Fruit fly (Drosophila melanogaster) whole organism, embryonic: ENCODE results near the gene Hap40.

Experiments used
- Asciz ChIP-seq: fragments of 200-800 bp; sonication (Bioruptor generic); optimal IDR thresholded peaks from 2 replicates; lab custom pipeline; 2017; ENCODE audit warnings: missing biosample characterization, mild to moderate bottlenecking, missing genetic modification characterization, missing genetic modification reagents
- BtbVII ChIP-seq: fragments of 200-800 bp; sonication (Bioruptor generic); optimal IDR thresholded peaks from 3 replicates; lab custom pipeline; 2017; ENCODE audit warnings: missing biosample characterization, mild to moderate bottlenecking, missing genetic modification characterization
- CG10979 ChIP-seq: fragments of 200-800 bp; sonication (Bioruptor generic); optimal IDR thresholded peaks from 2 replicates; lab custom pipeline; 2018; ENCODE audit warnings: missing biosample characterization, mild to moderate bottlenecking, missing genetic modification characterization, moderate library complexity
- CG11456 ChIP-seq: fragments of 200-800 bp; sonication (Bioruptor generic); IDR thresholded peaks from 3 replicates; pipeline ENCODE4 v1.3.6; 2022; ENCODE audit warnings: missing biosample characterization, missing genetic modification characterization
- CG11560 ChIP-seq: fragments of 200-800 bp; sonication (Bioruptor generic); IDR thresholded peaks from 3 replicates; pipeline ENCODE4 v1.3.6; 2022; ENCODE audit warnings: missing biosample characterization, missing genetic modification characterization
- CG12769 ChIP-seq: fragments of 200-800 bp; sonication (Bioruptor generic); optimal IDR thresholded peaks from 2 replicates; lab custom pipeline; 2019; ENCODE audit warnings: missing biosample characterization, mild to moderate bottlenecking, missing genetic modification characterization, moderate library complexity
- CG13775 ChIP-seq: fragments of 200-800 bp; sonication (Bioruptor generic); optimal IDR thresholded peaks from 3 replicates; lab custom pipeline; 2017; ENCODE audit warnings: missing biosample characterization, mild to moderate bottlenecking, missing genetic modification characterization
- CG15073 ChIP-seq: fragments of 200-800 bp; sonication (Bioruptor generic); optimal IDR thresholded peaks from 2 replicates; lab custom pipeline; 2016; ENCODE audit warnings: missing biosample characterization, missing genetic modification characterization
- CG17568 ChIP-seq: fragments of 200-800 bp; sonication (Bioruptor generic); optimal IDR thresholded peaks from 2 replicates; lab custom pipeline; 2018; ENCODE audit warnings: missing biosample characterization, mild to moderate bottlenecking, missing genetic modification characterization, moderate library complexity
- CG17802 ChIP-seq: fragments of 200-800 bp; sonication (Bioruptor generic); optimal IDR thresholded peaks from 2 replicates; lab custom pipeline; 2018; ENCODE audit warnings: missing biosample characterization, mild to moderate bottlenecking, missing genetic modification characterization, moderate library complexity
- CG1832 ChIP-seq: fragments of 200-800 bp; sonication (Bioruptor generic); optimal IDR thresholded peaks from 2 replicates; lab custom pipeline; 2017; ENCODE audit warnings: missing biosample characterization, mild to moderate bottlenecking, missing genetic modification characterization, inconsistent platforms
- CG2712 ChIP-seq: fragments of 200-800 bp; optimal IDR thresholded peaks from 3 replicates; lab custom pipeline; 2019; ENCODE audit warnings: missing biosample characterization, mild to moderate bottlenecking, missing genetic modification characterization, moderate library complexity
- CG2875 ChIP-seq: fragments of 200-800 bp; sonication (Bioruptor generic); optimal IDR thresholded peaks from 2 replicates; lab custom pipeline; 2017; ENCODE audit warnings: missing biosample characterization, mild to moderate bottlenecking, missing genetic modification characterization, missing genetic modification reagents
- CG3065 ChIP-seq: fragments of 200-800 bp; sonication (Bioruptor generic); optimal IDR thresholded peaks from 2 replicates; lab custom pipeline; 2016; ENCODE audit warnings: missing biosample characterization, missing genetic modification characterization
- CG3407 ChIP-seq: fragments of 200-800 bp; sonication (Bioruptor generic); optimal IDR thresholded peaks from 2 replicates; lab custom pipeline; 2018; ENCODE audit warnings: missing biosample characterization, mild to moderate bottlenecking, missing genetic modification characterization
- CG34376 ChIP-seq: fragments of 200-800 bp; sonication (Bioruptor generic); optimal IDR thresholded peaks from 2 replicates; lab custom pipeline; 2018; ENCODE audit warnings: missing biosample characterization, mild to moderate bottlenecking, missing genetic modification characterization
- CG3838 ChIP-seq: fragments of 200-800 bp; sonication (Bioruptor generic); optimal IDR thresholded peaks from 3 replicates; lab custom pipeline; 2016; ENCODE audit warnings: missing biosample characterization, missing genetic modification characterization
- CG4617 ChIP-seq: fragments of 200-800 bp; sonication (Bioruptor generic); optimal IDR thresholded peaks from 3 replicates; lab custom pipeline; 2016; ENCODE audit warnings: missing biosample characterization, missing genetic modification characterization, borderline replicate concordance
- CG6254 ChIP-seq: fragments of 200-800 bp; sonication (Bioruptor generic); optimal IDR thresholded peaks from 3 replicates; lab custom pipeline; 2017; ENCODE audit warnings: mild to moderate bottlenecking, missing biosample characterization, missing genetic modification reagents, missing genetic modification characterization
- CG6654 ChIP-seq: fragments of 200-800 bp; sonication (Bioruptor generic); optimal IDR thresholded peaks from 2 replicates; lab custom pipeline; 2017; ENCODE audit warnings: missing biosample characterization, mild to moderate bottlenecking, missing genetic modification characterization
- CG8388 ChIP-seq: fragments of 200-800 bp; sonication (Bioruptor generic); optimal IDR thresholded peaks from 2 replicates; lab custom pipeline; 2019; ENCODE audit warnings: missing biosample characterization, mild to moderate bottlenecking, missing genetic modification characterization, moderate library complexity
- CG8765 ChIP-seq: fragments of 200-800 bp; sonication (Bioruptor generic); IDR thresholded peaks from 2 replicates; pipeline ENCODE4 v1.3.6; 2022; ENCODE audit warnings: missing biosample characterization, missing genetic modification characterization
- CG8924 ChIP-seq: fragments of 200-800 bp; optimal IDR thresholded peaks from 3 replicates; lab custom pipeline; 2019; ENCODE audit warnings: missing biosample characterization, mild to moderate bottlenecking, missing genetic modification characterization, moderate library complexity
- CG9437 ChIP-seq: fragments of 200-800 bp; sonication (Bioruptor generic); optimal IDR thresholded peaks from 2 replicates; lab custom pipeline; 2018; ENCODE audit warnings: missing biosample characterization, mild to moderate bottlenecking, missing genetic modification characterization
- Camta ChIP-seq: fragments of 200-800 bp; sonication (Bioruptor generic); optimal IDR thresholded peaks from 2 replicates; lab custom pipeline; 2016; ENCODE audit warnings: missing biosample characterization, missing genetic modification characterization
- Doc3 ChIP-seq: fragments of 200-800 bp; sonication (Bioruptor generic); IDR thresholded peaks from 3 replicates; pipeline ENCODE4 v1.3.6; 2022; ENCODE audit warnings: missing biosample characterization, missing genetic modification characterization; ENCODE audit not compliant: partially characterized antibody
- E2f1 ChIP-seq: fragments of 200-800 bp; sonication (Bioruptor generic); IDR thresholded peaks from 2 replicates; pipeline ENCODE4 v1.3.6; 2022; ENCODE audit warnings: missing biosample characterization, missing genetic modification characterization
- ERR ChIP-seq: fragments of 200-800 bp; sonication (Bioruptor generic); optimal IDR thresholded peaks from 2 replicates; lab custom pipeline; 2016; ENCODE audit warnings: missing biosample characterization, missing genetic modification characterization
- Ets65A ChIP-seq: fragments of 200-800 bp; sonication (Bioruptor generic); peaks from one replicate; lab custom pipeline; 2016; ENCODE audit warnings: missing biosample characterization, missing genetic modification characterization
- GATAe ChIP-seq: fragments of 200-800 bp; sonication (Bioruptor generic); conservative IDR thresholded peaks from 2 replicates; pipeline ENCODE4 v1.3.6; 2022; ENCODE audit warnings: missing biosample characterization, missing genetic modification characterization
- Pdp1 ChIP-seq, 2 experiments: fragments of 200-800 bp; sonication (Bioruptor generic); optimal IDR thresholded peaks; 3 replicates each; lab custom pipeline; 2016; ENCODE audit warnings: missing biosample characterization in 2 of 2, missing genetic modification characterization in 2 of 2, mild to moderate bottlenecking in 1 of 2, moderate library complexity in 1 of 2
- Stat92E ChIP-seq, 3 experiments: fragments of >200 bp in 2 of 3; fragments of 200-800 bp in 1 of 3; sonication (Bioruptor generic) in 1 of 3; optimal IDR thresholded peaks; 2 replicates each; lab custom pipeline; 2017 to 2019; ENCODE audit warnings: missing biosample characterization in 3 of 3, missing genetic modification characterization in 3 of 3, mild to moderate bottlenecking in 1 of 3, moderate library complexity in 1 of 3
- Usf ChIP-seq: fragments of 200-800 bp; sonication (Bioruptor generic); optimal IDR thresholded peaks from 2 replicates; lab custom pipeline; 2017; ENCODE audit warnings: missing genotype, missing biosample characterization, missing genetic modification characterization
- aop ChIP-seq: fragments of 200-800 bp; sonication (Bioruptor generic); IDR thresholded peaks from 2 replicates; pipeline ENCODE4 v1.3.6; 2022; ENCODE audit warnings: missing biosample characterization, missing genetic modification characterization
- cas ChIP-seq: fragments of 200-800 bp; sonication (Bioruptor generic); IDR thresholded peaks from 2 replicates; pipeline ENCODE4 v1.3.6; 2022; ENCODE audit warnings: missing biosample characterization, missing genetic modification characterization
- cwo ChIP-seq: fragments of 200-800 bp; sonication (Bioruptor generic); optimal IDR thresholded peaks from 3 replicates; lab custom pipeline; 2017; ENCODE audit warnings: missing biosample characterization, missing genetic modification characterization, mild to moderate bottlenecking, moderate library complexity, missing genetic modification reagents
- dmrt11E ChIP-seq: fragments of 200-800 bp; sonication (Bioruptor generic); optimal IDR thresholded peaks from 3 replicates; lab custom pipeline; 2018; ENCODE audit warnings: missing biosample characterization, mild to moderate bottlenecking, missing genetic modification characterization, moderate library complexity
- exex ChIP-seq: fragments of 200-800 bp; sonication (Bioruptor generic); optimal IDR thresholded peaks from 4 replicates; lab custom pipeline; 2018; ENCODE audit warnings: missing biosample characterization, mild to moderate bottlenecking, missing genetic modification characterization, moderate library complexity
- grau ChIP-seq: fragments of 200-800 bp; optimal IDR thresholded peaks from 3 replicates; lab custom pipeline; 2019; ENCODE audit warnings: missing biosample characterization, mild to moderate bottlenecking, missing genetic modification characterization, moderate library complexity
- grn ChIP-seq: fragments of 200-800 bp; sonication (Bioruptor generic); optimal IDR thresholded peaks from 3 replicates; lab custom pipeline; 2017; ENCODE audit warnings: missing biosample characterization, missing genetic modification characterization
- klu ChIP-seq: fragments of 200-800 bp; sonication (Bioruptor generic); IDR thresholded peaks from 2 replicates; pipeline ENCODE4 v1.3.6; 2022; ENCODE audit warnings: missing biosample characterization, missing genetic modification characterization
- mam ChIP-seq: fragments of 200-800 bp; sonication (Bioruptor generic); optimal IDR thresholded peaks from 3 replicates; lab custom pipeline; 2016; ENCODE audit warnings: missing biosample characterization, missing genetic modification characterization
- mirr ChIP-seq: fragments of 200-800 bp; sonication (Bioruptor generic); optimal IDR thresholded peaks from 3 replicates; lab custom pipeline; 2018; ENCODE audit warnings: missing biosample characterization, mild to moderate bottlenecking, missing genetic modification characterization
- nau ChIP-seq: fragments of 200-800 bp; sonication (Bioruptor generic); optimal IDR thresholded peaks from 3 replicates; lab custom pipeline; 2017; ENCODE audit warnings: missing biosample characterization, mild to moderate bottlenecking, missing genetic modification characterization, missing genetic modification reagents
- nmo ChIP-seq: fragments of 200-800 bp; sonication (Bioruptor generic); optimal IDR thresholded peaks from 2 replicates; lab custom pipeline; 2018; ENCODE audit warnings: missing biosample characterization, mild to moderate bottlenecking, missing genetic modification characterization, moderate library complexity
- run ChIP-seq: fragments of 200-800 bp; sonication (Bioruptor generic); optimal IDR thresholded peaks from 3 replicates; lab custom pipeline; 2018; ENCODE audit warnings: missing biosample characterization, mild to moderate bottlenecking, missing genetic modification characterization
- sens ChIP-seq: fragments of 200-800 bp; sonication (Bioruptor generic); peaks from one replicate; lab custom pipeline; 2016; ENCODE audit warnings: missing biosample characterization, missing genetic modification characterization
- sima ChIP-seq: fragments of 200-800 bp; sonication (Bioruptor generic); optimal IDR thresholded peaks from 2 replicates; lab custom pipeline; 2016; ENCODE audit warnings: missing biosample characterization, missing genetic modification characterization
- sug ChIP-seq: fragments of 200-800 bp; optimal IDR thresholded peaks from 2 replicates; lab custom pipeline; 2019; ENCODE audit warnings: missing biosample characterization, mild to moderate bottlenecking, missing genetic modification characterization, moderate library complexity

Gene Hap40

dm6 chrX:15697581-15698208, 6.2 kb upstream of the Hap40 start (continued):
- TF ChIP-seq CG6254 (peak; percentile 81), CG8388 (GFP tag; lab: Kevin White, UChicago) (peak; percentile 87), Stat92E (GFP tag; optimal IDR thresholded peaks at IDR 0.05; lab: Kevin White, UChicago) (peak in 1 of 3 experiments; percentile 47), CG3065 (GFP tag; lab: Kevin White, UChicago) (peak; percentile 10), run (tag; lab: Kevin White, UChicago) (peak; percentile 72), CG11560 (peak; percentile 85), CG10979 (tag; lab: Kevin White, UChicago) (peak; percentile 89), Usf (GFP tag; lab: Kevin White, UChicago) (peak; percentile 77), CG17802 (tag; lab: Kevin White, UChicago) (peak; percentile 67), Camta (GFP tag; lab: Kevin White, UChicago) (no peak), cas (peak; percentile 92), CG2712 (tag; lab: Kevin White, UChicago) (peak; percentile 94), CG11456 (GFP tag; lab: Robert Waterston, UW) (peak; percentile 93), CG13775 (GFP tag; lab: Kevin White, UChicago) (peak; percentile 90), CG3407 (GFP tag; lab: Kevin White, UChicago) (peak; percentile 85), CG1832 (GFP tag; lab: Kevin White, UChicago) (no peak), cwo (peak; percentile 94), E2f1 (GFP tag; lab: Robert Waterston, UW) (peak; percentile 93), BtbVII (GFP tag; lab: Kevin White, UChicago) (peak; percentile 94), CG8924 (tag; lab: Kevin White, UChicago) (peak; percentile 92), nmo (GFP tag; lab: Kevin White, UChicago) (peak; percentile 89), mam (GFP tag; lab: Kevin White, UChicago) (peak; percentile 61), CG8765 (GFP tag; lab: Robert Waterston, UW) (peak; percentile 90), Asciz (no peak), grau (tag; lab: Kevin White, UChicago) (peak; percentile 92), Pdp1 (GFP tag; optimal IDR thresholded peaks at IDR 0.05; lab: Kevin White, UChicago) (peak; percentile 69 to 80), dmrt11E (tag; lab: Kevin White, UChicago) (peak; percentile 74), CG15073 (GFP tag; lab: Kevin White, UChicago) (peak; percentile 43), Ets65A (peak; percentile 95), CG9437 (GFP tag; lab: Kevin White, UChicago) (peak; percentile 77), sens (GFP tag; lab: Kevin White, UChicago) (peak; percentile 83), CG6654 (GFP tag; lab: Kevin White, UChicago) (peak; percentile 77), exex (peak; percentile 89), CG4617 (GFP tag; lab: Kevin White, UChicago) (peak; percentile 77), Doc3 (GFP tag; lab: Robert Waterston, UW) (no peak), CG17568 (peak; percentile 78), ERR (GFP tag; lab: Kevin White, UChicago) (peak; percentile 21), grn (GFP tag; lab: Kevin White, UChicago) (peak; percentile 74), sug (tag; lab: Kevin White, UChicago) (peak; percentile 96), aop (GFP tag; lab: Robert Waterston, UW) (peak; percentile 70), mirr (GFP tag; lab: Kevin White, UChicago) (peak; percentile 82), klu (GFP tag; lab: Robert Waterston, UW) (peak; percentile 94), CG2875 (GFP tag; lab: Kevin White, UChicago) (peak; percentile 77), nau (GFP tag; lab: Kevin White, UChicago) (peak; percentile 91), GATAe (GFP tag; lab: Robert Waterston, UW) (peak; percentile 80), CG34376 (GFP tag; lab: Kevin White, UChicago) (peak; percentile 91), CG3838 (GFP tag; lab: Kevin White, UChicago) (peak; percentile 47), CG12769 (tag; lab: Kevin White, UChicago) (peak; percentile 92), sima (GFP tag; lab: Kevin White, UChicago) (no peak)
